Worm (Caenorhabditis elegans) whole organism, L4 larva: ENCODE data around the gene sgt-1.

ENCODE experiments used
- F10B5.3 ChIP-seq: sonication (generic microtip); optimal IDR thresholded peaks from 2 replicates; lab custom pipeline; 2016; ENCODE audit warnings: mild to moderate bottlenecking, missing genetic modification characterization, missing compliant biosample characterization
- T20F7.1 ChIP-seq: fragments of 200-800 bp; sonication (Bioruptor generic); optimal IDR thresholded peaks from 2 replicates; lab custom pipeline; 2018; ENCODE audit warnings: mild to moderate bottlenecking, missing genetic modification characterization, missing compliant biosample characterization
- Y48G9A.11 ChIP-seq: fragments of 200-800 bp; sonication (Bioruptor generic); IDR thresholded peaks from 2 replicates; pipeline ENCODE4 v1.3.6; 2022; ENCODE audit warnings: missing genetic modification reagents, missing genetic modification characterization, missing compliant biosample characterization
- Y5F2A.4 ChIP-seq: fragments of 200-800 bp; sonication (Bioruptor generic); optimal IDR thresholded peaks from 2 replicates; lab custom pipeline; 2018; ENCODE audit warnings: mild to moderate bottlenecking, missing genetic modification characterization, missing compliant biosample characterization
- ZK337.2 ChIP-seq: fragments of 200-800 bp; sonication (Bioruptor generic); IDR thresholded peaks from 2 replicates; pipeline ENCODE4 v1.3.6; 2022; ENCODE audit warnings: missing genetic modification reagents, missing genetic modification characterization, missing compliant biosample characterization
- ceh-28 ChIP-seq: fragments of 150-350 bp; optimal IDR thresholded peaks from 2 replicates; lab custom pipeline; 2014; ENCODE audit warnings: missing biosample characterization, missing genetic modification reagents, missing genetic modification characterization
- ceh-62 ChIP-seq: sonication (generic microtip); optimal IDR thresholded peaks from 2 replicates; lab custom pipeline; 2017; ENCODE audit warnings: missing biosample characterization, missing genetic modification characterization
- ceh-82 ChIP-seq: sonication (generic microtip); optimal IDR thresholded peaks from 2 replicates; lab custom pipeline; 2017; ENCODE audit warnings: missing biosample characterization, missing genetic modification characterization
- cey-2 ChIP-seq: sonication (generic microtip); optimal IDR thresholded peaks from 3 replicates; lab custom pipeline; 2017; ENCODE audit warnings: missing genetic modification characterization, mild to moderate bottlenecking, missing compliant biosample characterization, antibody characterized with exemption, borderline replicate concordance; ENCODE audit not compliant: insufficient read depth
- daf-19 ChIP-seq: fragments of 200-800 bp; sonication (Bioruptor generic); conservative IDR thresholded peaks from 2 replicates; pipeline ENCODE4 v1.3.6; 2022; ENCODE audit warnings: missing genetic modification characterization, missing compliant biosample characterization
- daf-8 ChIP-seq: fragments of 200-800 bp; sonication (Bioruptor generic); IDR thresholded peaks from 2 replicates; pipeline ENCODE4 v1.3.6; 2022; ENCODE audit warnings: missing genetic modification characterization, missing compliant biosample characterization
- dmd-6 ChIP-seq: fragments of 200-800 bp; sonication (Bioruptor generic); IDR thresholded peaks from 2 replicates; pipeline ENCODE4 v1.3.6; 2022; ENCODE audit warnings: missing genetic modification reagents, missing genetic modification characterization, missing compliant biosample characterization
- dmd-8 ChIP-seq: fragments of 200-800 bp; sonication (Bioruptor generic); IDR thresholded peaks from 2 replicates; pipeline ENCODE4 v1.3.6; 2022; ENCODE audit warnings: missing genetic modification characterization, missing compliant biosample characterization
- dmd-9 ChIP-seq: fragments of 200-800 bp; sonication (Bioruptor generic); IDR thresholded peaks from 2 replicates; pipeline ENCODE4 v1.3.6; 2022; ENCODE audit warnings: missing genetic modification reagents, missing genetic modification characterization, missing compliant biosample characterization
- dpl-1 ChIP-seq: fragments of 150-350 bp; optimal IDR thresholded peaks from 2 replicates; lab custom pipeline; 2014; ENCODE audit warnings: missing biosample characterization, missing genetic modification reagents, missing genetic modification characterization
- duxl-1 ChIP-seq: sonication (generic microtip); optimal IDR thresholded peaks from 2 replicates; lab custom pipeline; 2016; ENCODE audit warnings: mild to moderate bottlenecking, missing genetic modification characterization, moderate library complexity, missing compliant biosample characterization; ENCODE audit not compliant: poor library complexity
- dve-1 ChIP-seq: sonication (generic microtip); optimal IDR thresholded peaks from 2 replicates; lab custom pipeline; 2017; ENCODE audit warnings: antibody characterized with exemption, mild to moderate bottlenecking, missing genetic modification characterization, missing compliant biosample characterization; ENCODE audit not compliant: insufficient read depth
- egl-27 ChIP-seq: sonication (generic microtip); optimal IDR thresholded peaks from 3 replicates; lab custom pipeline; 2017; ENCODE audit warnings: missing biosample characterization, missing genetic modification reagents, missing genetic modification characterization
- egl-43 ChIP-seq: fragments of 200-800 bp; sonication (Bioruptor generic); IDR thresholded peaks from 2 replicates; pipeline ENCODE4 v1.3.6; 2022; ENCODE audit warnings: missing genetic modification reagents, missing genetic modification characterization, missing compliant biosample characterization
- fos-1 ChIP-seq: fragments of 150-350 bp; optimal IDR thresholded peaks from 2 replicates; lab custom pipeline; 2014; ENCODE audit warnings: missing biosample characterization, missing genetic modification characterization
- gei-8 ChIP-seq: fragments of 200-800 bp; sonication (Bioruptor generic); optimal IDR thresholded peaks from 2 replicates; lab custom pipeline; 2018; ENCODE audit warnings: mild to moderate bottlenecking, missing genetic modification characterization, missing compliant biosample characterization
- hlh-11 ChIP-seq: fragments of 200-800 bp; sonication (Bioruptor generic); optimal IDR thresholded peaks from 2 replicates; lab custom pipeline; 2018; ENCODE audit warnings: mild to moderate bottlenecking, missing genetic modification characterization, missing compliant biosample characterization
- hmg-1.1 ChIP-seq: fragments of 200-800 bp; sonication (Bioruptor generic); IDR thresholded peaks from 2 replicates; pipeline ENCODE4 v1.3.6; 2022; ENCODE audit warnings: missing genetic modification reagents, missing genetic modification characterization, missing compliant biosample characterization
- jun-1 ChIP-seq: fragments of 150-350 bp; optimal IDR thresholded peaks from 2 replicates; lab custom pipeline; 2014; ENCODE audit warnings: missing biosample characterization, missing genetic modification reagents, missing genetic modification characterization
- lin-1 ChIP-seq: fragments of 200-800 bp; sonication (Bioruptor generic); IDR thresholded peaks from 2 replicates; pipeline ENCODE4 v1.3.6; 2022; ENCODE audit warnings: missing genetic modification reagents, missing genetic modification characterization, missing compliant biosample characterization
- lin-13 ChIP-seq: fragments of 150-350 bp; optimal IDR thresholded peaks from 2 replicates; lab custom pipeline; 2014; ENCODE audit warnings: missing biosample characterization, missing genetic modification reagents, missing genetic modification characterization
- lin-15B ChIP-seq: fragments of 150-350 bp; sonication (generic microtip); optimal IDR thresholded peaks from 3 replicates; lab custom pipeline; 2014; ENCODE audit warnings: missing biosample characterization, missing genetic modification characterization
- madf-9 ChIP-seq: fragments of 200-800 bp; sonication (Bioruptor generic); conservative IDR thresholded peaks from 2 replicates; pipeline ENCODE4 v1.3.6; 2022; ENCODE audit warnings: missing genetic modification reagents, missing genetic modification characterization, missing compliant biosample characterization
- mdt-29 ChIP-seq: fragments of 200-800 bp; sonication (Bioruptor generic); IDR thresholded peaks from 2 replicates; pipeline ENCODE4 v1.3.6; 2022; ENCODE audit warnings: missing genetic modification reagents, missing genetic modification characterization, missing compliant biosample characterization
- mes-2 ChIP-seq: sonication (generic microtip); optimal IDR thresholded peaks from 2 replicates; lab custom pipeline; 2016; ENCODE audit warnings: missing genotype, mild to moderate bottlenecking, missing genetic modification characterization, missing compliant biosample characterization; ENCODE audit not compliant: poor library complexity, severe bottlenecking
- mxl-2 ChIP-seq: fragments of 200-800 bp; sonication (Bioruptor generic); conservative IDR thresholded peaks from 2 replicates; pipeline ENCODE4 v1.3.6; 2022; ENCODE audit warnings: missing genetic modification reagents, missing genetic modification characterization, missing compliant biosample characterization
- mxl-3 ChIP-seq: fragments of 200-800 bp; sonication (Bioruptor generic); optimal IDR thresholded peaks from 2 replicates; lab custom pipeline; 2018; ENCODE audit warnings: mild to moderate bottlenecking, missing genetic modification characterization, missing compliant biosample characterization
- nhr-11 ChIP-seq: fragments of 150-350 bp; optimal IDR thresholded peaks from 2 replicates; lab custom pipeline; 2014; ENCODE audit warnings: missing biosample characterization, missing genetic modification characterization
- nhr-111 ChIP-seq: fragments of 200-800 bp; sonication (Bioruptor generic); optimal IDR thresholded peaks from 2 replicates; lab custom pipeline; 2018; ENCODE audit warnings: mild to moderate bottlenecking, missing genetic modification characterization, missing compliant biosample characterization
- nhr-28 ChIP-seq: fragments of 150-350 bp; optimal IDR thresholded peaks from 2 replicates; lab custom pipeline; 2014; ENCODE audit warnings: missing biosample characterization, missing genetic modification characterization
- nhr-41 ChIP-seq: fragments of 200-800 bp; sonication (Bioruptor generic); IDR thresholded peaks from 2 replicates; pipeline ENCODE4 v1.3.6; 2022; ENCODE audit warnings: missing genetic modification reagents, missing genetic modification characterization, missing compliant biosample characterization
- nhr-6 ChIP-seq: fragments of 150-350 bp; optimal IDR thresholded peaks from 2 replicates; lab custom pipeline; 2014; ENCODE audit warnings: missing biosample characterization, missing genetic modification characterization
- nhr-76 ChIP-seq: fragments of 150-350 bp; optimal IDR thresholded peaks from 2 replicates; lab custom pipeline; 2014; ENCODE audit warnings: missing biosample characterization, missing genetic modification characterization
- php-3 ChIP-seq: fragments of 200-800 bp; sonication (Bioruptor generic); IDR thresholded peaks from 2 replicates; pipeline ENCODE4 v1.3.6; 2022; ENCODE audit warnings: missing genetic modification reagents, missing genetic modification characterization, missing compliant biosample characterization
- rbr-2 ChIP-seq: sonication (generic microtip); optimal IDR thresholded peaks from 2 replicates; lab custom pipeline; 2016; ENCODE audit warnings: missing genotype, missing genetic modification characterization, missing compliant biosample characterization
- saeg-2 ChIP-seq: fragments of 200-800 bp; sonication (Bioruptor generic); IDR thresholded peaks from 2 replicates; pipeline ENCODE4 v1.3.6; 2022; ENCODE audit warnings: missing genetic modification reagents, missing genetic modification characterization, missing compliant biosample characterization
- sdz-12 ChIP-seq: fragments of 200-800 bp; sonication (Bioruptor generic); optimal IDR thresholded peaks from 2 replicates; lab custom pipeline; 2018; ENCODE audit warnings: mild to moderate bottlenecking, missing genetic modification characterization, missing compliant biosample characterization
- snpc-1.2 ChIP-seq: fragments of 200-800 bp; sonication (Bioruptor generic); IDR thresholded peaks from 2 replicates; pipeline ENCODE4 v1.3.6; 2022; ENCODE audit warnings: missing genetic modification reagents, missing genetic modification characterization, missing compliant biosample characterization
- snpc-4 ChIP-seq: fragments of 150-350 bp; optimal IDR thresholded peaks from 2 replicates; lab custom pipeline; 2014; ENCODE audit warnings: missing biosample characterization, missing genetic modification characterization
- spr-3 ChIP-seq: fragments of 200-800 bp; sonication (Bioruptor generic); optimal IDR thresholded peaks from 2 replicates; lab custom pipeline; 2018; ENCODE audit warnings: mild to moderate bottlenecking, missing genetic modification characterization, missing compliant biosample characterization
- unc-130 ChIP-seq: sonication (generic microtip); optimal IDR thresholded peaks from 2 replicates; lab custom pipeline; 2016; ENCODE audit warnings: missing genetic modification reagents, missing genetic modification characterization, missing compliant biosample characterization
- unc-39 ChIP-seq: sonication (generic microtip); optimal IDR thresholded peaks from 2 replicates; lab custom pipeline; 2017; ENCODE audit warnings: missing biosample characterization, missing genetic modification characterization
- vab-7 ChIP-seq: fragments of 200-800 bp; sonication (Bioruptor generic); IDR thresholded peaks from 2 replicates; pipeline ENCODE4 v1.3.6; 2022; ENCODE audit warnings: missing genetic modification reagents, missing genetic modification characterization, missing compliant biosample characterization
- zag-1 ChIP-seq: fragments of 150-350 bp; optimal IDR thresholded peaks from 2 replicates; lab custom pipeline; 2014; ENCODE audit warnings: missing biosample characterization, missing genetic modification characterization
- zfp-3 ChIP-seq: fragments of 200-800 bp; sonication (Bioruptor generic); conservative IDR thresholded peaks from 2 replicates; pipeline ENCODE4 v1.3.6; 2022; ENCODE audit warnings: missing genetic modification reagents, missing genetic modification characterization, missing compliant biosample characterization
- zip-11 ChIP-seq: fragments of 200-800 bp; sonication (Bioruptor generic); IDR thresholded peaks from 2 replicates; pipeline ENCODE4 v1.3.6; 2022; ENCODE audit warnings: missing genetic modification characterization, missing compliant biosample characterization
- ztf-11 ChIP-seq: fragments of 150-350 bp; optimal IDR thresholded peaks from 2 replicates; lab custom pipeline; 2014; ENCODE audit warnings: missing biosample characterization, missing genetic modification characterization

sgt-1 gene

ce11 chrII:4857086-4857485 lies 46.5 kb downstream of the sgt-1 start (continued):
- no peak for TF ChIP-seq fos-1
- TF ChIP-seq nhr-76 (tag; lab: Kevin White, UChicago) = no peak
- TF ChIP-seq nhr-11 (tag; lab: Kevin White, UChicago) = no peak
- TF ChIP-seq dmd-6 (GFP tag; lab: Robert Waterston, UW) = peak; percentile 52; the same call in 1 of the 2 replicates
- no peak for TF ChIP-seq gei-8 (GFP tag; lab: Kevin White, UChicago)
- TF ChIP-seq Y48G9A.11 (GFP tag; lab: Robert Waterston, UW) = no peak
- peak; percentile 78 for TF ChIP-seq nhr-28 (tag; lab: Kevin White, UChicago)
- peak; percentile 5 for TF ChIP-seq ceh-28 (tag; lab: Kevin White, UChicago)
- TF ChIP-seq ceh-82 (tag; lab: Kevin White, UChicago) = no peak
- peak; percentile 48 for TF ChIP-seq mes-2 (tag; lab: Kevin White, UChicago)
- no peak for TF ChIP-seq nhr-41 (GFP tag; lab: Robert Waterston, UW)
- TF ChIP-seq jun-1 (tag; lab: Kevin White, UChicago) = no peak
- TF ChIP-seq duxl-1 = no peak
- no peak for TF ChIP-seq vab-7 (GFP tag; lab: Robert Waterston, UW)
- TF ChIP-seq daf-8 (GFP tag; lab: Robert Waterston, UW) = no peak
- no peak for TF ChIP-seq lin-13 (GFP tag; lab: Kevin White, UChicago)
- no peak for TF ChIP-seq F10B5.3 (tag; lab: Kevin White, UChicago)
- no peak for TF ChIP-seq sdz-12 (GFP tag; lab: Kevin White, UChicago)
- TF ChIP-seq unc-130 (GFP tag; lab: Kevin White, UChicago) = no peak
- no peak for TF ChIP-seq egl-43 (GFP tag; lab: Robert Waterston, UW)
- no peak for TF ChIP-seq dmd-9 (GFP tag; lab: Robert Waterston, UW)
- TF ChIP-seq snpc-1.2 (GFP tag; lab: Robert Waterston, UW) = no peak
- no peak for TF ChIP-seq unc-39 (tag; lab: Kevin White, UChicago)
- TF ChIP-seq madf-9 (GFP tag; lab: Robert Waterston, UW) = no peak
- no peak for TF ChIP-seq T20F7.1 (GFP tag; lab: Kevin White, UChicago)
- no peak for TF ChIP-seq nhr-111
- no peak for TF ChIP-seq zip-11 (GFP tag; lab: Robert Waterston, UW)
- TF ChIP-seq dmd-8 (GFP tag; lab: Robert Waterston, UW) = no peak
- no peak for TF ChIP-seq daf-19 (GFP tag; lab: Robert Waterston, UW)
- no peak for TF ChIP-seq Y5F2A.4
- TF ChIP-seq spr-3 (GFP tag; lab: Kevin White, UChicago) = no peak
- TF ChIP-seq snpc-4 (tag; lab: Kevin White, UChicago) = no peak
- TF ChIP-seq mxl-3 = peak; percentile 61
- peak; percentile 48 for TF ChIP-seq dve-1 (tag; lab: Kevin White, UChicago)
- no peak for TF ChIP-seq mdt-29 (GFP tag; lab: Robert Waterston, UW)
- TF ChIP-seq zag-1 (tag; lab: Kevin White, UChicago) = no peak
- TF ChIP-seq ztf-11 (tag; lab: Kevin White, UChicago) = no peak
- TF ChIP-seq nhr-6 (tag; lab: Kevin White, UChicago) = no peak
- TF ChIP-seq saeg-2 (GFP tag; lab: Robert Waterston, UW) = no peak
- no peak for TF ChIP-seq ceh-62
- no peak for TF ChIP-seq mxl-2
- TF ChIP-seq lin-1 (GFP tag; lab: Robert Waterston, UW) = no peak
- peak; percentile 67 for TF ChIP-seq hlh-11 (tag; lab: Kevin White, UChicago)
- no peak for TF ChIP-seq php-3
- TF ChIP-seq cey-2 (tag; lab: Kevin White, UChicago) = no peak
- TF ChIP-seq lin-15B (tag; lab: Kevin White, UChicago) = no peak
- no peak for TF ChIP-seq egl-27
- TF ChIP-seq rbr-2 = no peak
- TF ChIP-seq zfp-3 (GFP tag; lab: Robert Waterston, UW) = no peak
- no peak for TF ChIP-seq ZK337.2 (GFP tag; lab: Robert Waterston, UW)
- no peak for TF ChIP-seq dpl-1 (GFP tag; lab: Kevin White, UChicago)
- no peak for TF ChIP-seq hmg-1.1 (GFP tag; lab: Robert Waterston, UW)
